Worm (Caenorhabditis elegans) whole organism, young adult: Measurements from ENCODE around the gene vab-1.

Source experiments
- B0019.2 ChIP-seq: fragments of 200-800 bp; sonication (Bioruptor generic); conservative IDR thresholded peaks from 2 replicates; pipeline ENCODE4 v1.3.6; 2022; ENCODE audit warnings: missing genetic modification reagents, missing genetic modification characterization, missing compliant biosample characterization
- B0035.1 ChIP-seq: sonication (generic microtip); optimal IDR thresholded peaks from 2 replicates; lab custom pipeline; 2016; ENCODE audit warnings: missing genetic modification characterization, mild to moderate bottlenecking, missing compliant biosample characterization, missing genotype, missing genetic modification reagents
- B0336.3 ChIP-seq: fragments of 200-800 bp; sonication (Bioruptor generic); IDR thresholded peaks from 2 replicates; pipeline ENCODE4 v1.3.6; 2022; ENCODE audit warnings: missing genetic modification characterization, missing compliant biosample characterization
- C06A6.2 ChIP-seq: fragments of 200-800 bp; sonication (Bioruptor generic); conservative IDR thresholded peaks from 2 replicates; pipeline ENCODE4 v1.3.6; 2022; ENCODE audit warnings: missing genetic modification characterization, missing compliant biosample characterization
- F10E7.11 ChIP-seq: sonication (generic microtip); optimal IDR thresholded peaks from 2 replicates; lab custom pipeline; 2017; ENCODE audit warnings: mild to moderate bottlenecking, missing genetic modification characterization, moderate library complexity, missing compliant biosample characterization
- F33H1.4 ChIP-seq: fragments of 200-800 bp; sonication (Bioruptor generic); IDR thresholded peaks from 2 replicates; pipeline ENCODE4 v1.3.6; 2022; ENCODE audit warnings: missing genetic modification reagents, missing genetic modification characterization, missing compliant biosample characterization
- F39B2.1 ChIP-seq: fragments of 200-800 bp; sonication (Bioruptor generic); IDR thresholded peaks from 2 replicates; pipeline ENCODE4 v1.3.6; 2022; ENCODE audit warnings: missing genetic modification reagents, missing genetic modification characterization, missing compliant biosample characterization
- F52B5.7 ChIP-seq: sonication (generic microtip); optimal IDR thresholded peaks from 2 replicates; lab custom pipeline; 2016; ENCODE audit warnings: mild to moderate bottlenecking, missing genetic modification characterization, missing compliant biosample characterization
- F55B11.4 ChIP-seq: sonication (generic microtip); optimal IDR thresholded peaks from 2 replicates; lab custom pipeline; 2016; ENCODE audit warnings: missing compliant biosample characterization, missing genetic modification characterization, borderline replicate concordance; ENCODE audit not compliant: insufficient read depth
- F57C9.4 ChIP-seq: sonication (generic microtip); optimal IDR thresholded peaks from 2 replicates; lab custom pipeline; 2017; ENCODE audit warnings: mild to moderate bottlenecking, missing genetic modification characterization, missing compliant biosample characterization
- Y56A3A.18 ChIP-seq: fragments of 200-800 bp; sonication (Bioruptor generic); IDR thresholded peaks from 2 replicates; pipeline ENCODE4 v1.3.6; 2022; ENCODE audit warnings: missing genetic modification reagents, missing genetic modification characterization, missing compliant biosample characterization
- ama-1 ChIP-seq, 3 experiments: fragments of 150-350 bp in 1 of 3; sonication (generic microtip) in 2 of 3; optimal IDR thresholded peaks; 2 replicates each; lab custom pipeline; 2014 to 2018; ENCODE audit warnings: missing biosample characterization in 2 of 3, missing genetic modification characterization in 2 of 3, missing genetic modification reagents in 2 of 3
- atf-7 ChIP-seq: sonication (generic microtip); optimal IDR thresholded peaks from 2 replicates; lab custom pipeline; 2017; ENCODE audit warnings: mild to moderate bottlenecking, missing genetic modification characterization, missing compliant biosample characterization
- attf-5 ChIP-seq: fragments of 200-800 bp; sonication (Bioruptor generic); optimal IDR thresholded peaks from 2 replicates; lab custom pipeline; 2018; ENCODE audit warnings: mild to moderate bottlenecking, missing genetic modification characterization, missing compliant biosample characterization
- cebp-1 ChIP-seq, 2 experiments: fragments of 200-800 bp in 1 of 2; sonication (Bioruptor generic) in 1 of 2; sonication (generic microtip) in 1 of 2; IDR thresholded peaks in 1 of 2; optimal IDR thresholded peaks in 1 of 2; 2 replicates each; pipeline versions ENCODE4 v1.3.6 to Lab custom; 2017 to 2022; ENCODE audit warnings: missing compliant biosample characterization in 2 of 2, missing genetic modification characterization in 2 of 2, mild to moderate bottlenecking in 1 of 2, missing genetic modification reagents in 1 of 2, moderate library complexity in 1 of 2
- cebp-2 ChIP-seq: fragments of 200-800 bp; sonication (Bioruptor generic); IDR thresholded peaks from 2 replicates; pipeline ENCODE4 v1.3.6; 2022; ENCODE audit warnings: missing genetic modification characterization, missing compliant biosample characterization
- chd-7 ChIP-seq: sonication (generic microtip); optimal IDR thresholded peaks from 2 replicates; lab custom pipeline; 2016; ENCODE audit warnings: mild to moderate bottlenecking, missing genetic modification characterization, moderate library complexity, missing compliant biosample characterization
- die-1 ChIP-seq: sonication (generic microtip); optimal IDR thresholded peaks from 2 replicates; lab custom pipeline; 2016; ENCODE audit warnings: missing genotype, mild to moderate bottlenecking, missing genetic modification characterization, missing compliant biosample characterization
- dpl-1 ChIP-seq: fragments of 150-350 bp; optimal IDR thresholded peaks from 2 replicates; lab custom pipeline; 2014; ENCODE audit warnings: missing biosample characterization, missing genetic modification reagents, missing genetic modification characterization
- ekl-4 ChIP-seq: fragments of 200-800 bp; sonication (Bioruptor generic); IDR thresholded peaks from 2 replicates; pipeline ENCODE4 v1.3.6; 2022; ENCODE audit warnings: missing genetic modification reagents, missing genetic modification characterization, missing compliant biosample characterization
- ets-4 ChIP-seq: fragments of 200-800 bp; sonication (Bioruptor generic); optimal IDR thresholded peaks from 2 replicates; lab custom pipeline; 2018; ENCODE audit warnings: mild to moderate bottlenecking, missing genetic modification characterization, missing compliant biosample characterization
- hmg-20 ChIP-seq: fragments of 200-800 bp; sonication (Bioruptor generic); IDR thresholded peaks from 2 replicates; pipeline ENCODE4 v1.3.6; 2022; ENCODE audit warnings: missing genetic modification reagents, missing genetic modification characterization, missing compliant biosample characterization
- hrde-1 ChIP-seq: sonication (generic microtip); optimal IDR thresholded peaks from 2 replicates; lab custom pipeline; 2016; ENCODE audit warnings: missing genetic modification characterization, mild to moderate bottlenecking, missing compliant biosample characterization, moderate library complexity, missing genotype, missing genetic modification reagents, borderline replicate concordance
- hsf-1 ChIP-seq: fragments of 200-800 bp; sonication (Bioruptor generic); IDR thresholded peaks from 2 replicates; pipeline ENCODE4 v1.3.6; 2022; ENCODE audit warnings: missing genetic modification reagents, missing genetic modification characterization, missing compliant biosample characterization
- lir-1 ChIP-seq: fragments of 200-800 bp; sonication (Bioruptor generic); conservative IDR thresholded peaks from 2 replicates; pipeline ENCODE4 v1.3.6; 2022; ENCODE audit warnings: missing genetic modification reagents, missing genetic modification characterization, missing compliant biosample characterization
- mes-4 ChIP-seq: sonication (generic microtip); optimal IDR thresholded peaks from 2 replicates; lab custom pipeline; 2016; ENCODE audit warnings: missing genotype, missing genetic modification characterization, missing compliant biosample characterization
- nfya-2 ChIP-seq: fragments of 200-800 bp; sonication (Bioruptor generic); IDR thresholded peaks from 2 replicates; pipeline ENCODE4 v1.3.6; 2022; ENCODE audit warnings: missing genetic modification reagents, missing genetic modification characterization, missing compliant biosample characterization
- nhr-120 ChIP-seq: fragments of 200-800 bp; sonication (Bioruptor generic); IDR thresholded peaks from 2 replicates; pipeline ENCODE4 v1.3.6; 2022; ENCODE audit warnings: missing genetic modification characterization, missing compliant biosample characterization
- nhr-80 ChIP-seq: sonication (generic microtip); optimal IDR thresholded peaks from 2 replicates; lab custom pipeline; 2016; ENCODE audit warnings: missing genetic modification characterization, missing compliant biosample characterization
- sdz-38 ChIP-seq: sonication (generic microtip); optimal IDR thresholded peaks from 2 replicates; lab custom pipeline; 2016; ENCODE audit warnings: missing genotype, missing genetic modification characterization, missing compliant biosample characterization
- sea-2 ChIP-seq: fragments of 200-800 bp; sonication (Bioruptor generic); IDR thresholded peaks from 2 replicates; pipeline ENCODE4 v1.3.6; 2022; ENCODE audit warnings: missing genetic modification characterization, missing compliant biosample characterization
- snpc-3.4 ChIP-seq: sonication (generic microtip); optimal IDR thresholded peaks from 2 replicates; lab custom pipeline; 2017; ENCODE audit warnings: missing genetic modification characterization, mild to moderate bottlenecking, missing compliant biosample characterization, antibody characterized with exemption, moderate library complexity, missing genotype, missing genetic modification reagents
- unc-62 ChIP-seq: fragments of 150-350 bp; optimal IDR thresholded peaks from 2 replicates; lab custom pipeline; 2014; ENCODE audit warnings: missing biosample characterization, missing genetic modification reagents, missing genetic modification characterization
- ztf-28 ChIP-seq: fragments of 200-800 bp; sonication (Bioruptor generic); IDR thresholded peaks from 2 replicates; pipeline ENCODE4 v1.3.6; 2022; ENCODE audit warnings: missing genetic modification reagents, missing genetic modification characterization, missing compliant biosample characterization
- ztf-3 ChIP-seq: fragments of 200-800 bp; sonication (Bioruptor generic); optimal IDR thresholded peaks from 2 replicates; lab custom pipeline; 2018; ENCODE audit warnings: mild to moderate bottlenecking, missing genetic modification characterization, missing compliant biosample characterization
- ztf-6 ChIP-seq: fragments of 200-800 bp; sonication (Bioruptor generic); IDR thresholded peaks from 2 replicates; pipeline ENCODE4 v1.3.6; 2022; ENCODE audit warnings: missing genetic modification reagents, missing genetic modification characterization, missing compliant biosample characterization

The vab-1 gene

DNA sequence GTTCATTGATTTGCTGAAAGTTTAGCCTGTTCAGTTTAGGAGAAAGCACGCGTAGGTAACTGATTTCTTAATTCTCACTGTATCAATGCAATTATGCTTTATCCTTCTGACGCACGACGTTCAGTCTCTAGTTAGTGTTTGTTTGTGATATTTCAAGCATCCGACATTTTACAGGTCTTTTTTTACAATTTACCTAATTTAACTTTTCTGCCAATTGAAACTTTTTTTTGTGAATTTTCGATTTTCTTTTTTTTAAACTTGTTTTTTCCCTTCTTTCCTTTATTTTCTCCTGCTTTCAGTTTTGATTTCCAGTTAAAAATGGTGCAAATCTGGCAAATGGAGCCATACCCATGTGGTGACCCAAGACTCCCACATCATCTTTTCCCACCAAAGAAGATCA lies 21.0 kb upstream of the vab-1 start, which contains the start of gene K07E1.1:
K07E1.1 (plus strand) TSS at position 301 of the 400 bp plus-strand sequence.
- no peak for TF ChIP-seq chd-7 (tag; lab: Kevin White, UChicago)
- TF ChIP-seq B0019.2 (GFP tag; lab: Robert Waterston, UW), result no peak
- TF ChIP-seq ztf-6 (GFP tag; lab: Robert Waterston, UW), result no peak
- TF ChIP-seq nhr-80 (tag; lab: Kevin White, UChicago), result no peak
- TF ChIP-seq F39B2.1 (GFP tag; lab: Robert Waterston, UW), result no peak
- no peak for TF ChIP-seq mes-4 (tag; lab: Kevin White, UChicago)
- no peak for TF ChIP-seq F57C9.4 (tag; lab: Kevin White, UChicago)
- no peak for TF ChIP-seq F52B5.7
- no peak for TF ChIP-seq cebp-1 (GFP tag; IDR thresholded peaks at IDR 0.05; lab: Robert Waterston, UW)
- TF ChIP-seq cebp-1 (tag; optimal IDR thresholded peaks at IDR 0.05; lab: Kevin White, UChicago), result no peak
- TF ChIP-seq snpc-3.4 (tag; lab: Kevin White, UChicago), result no peak
- no peak for TF ChIP-seq sdz-38
- TF ChIP-seq ama-1 (optimal IDR thresholded peaks at IDR 0.05; lab: Kevin White, UChicago), result no peak
- no peak for TF ChIP-seq ama-1 (GFP tag; optimal IDR thresholded peaks at IDR 0.05; lab: Kevin White, UChicago)
- TF ChIP-seq nfya-2, result no peak
- TF ChIP-seq lir-1, result no peak
- TF ChIP-seq B0035.1 (tag; lab: Kevin White, UChicago), result no peak
- no peak for TF ChIP-seq ztf-28 (GFP tag; lab: Robert Waterston, UW)

- TF ChIP-seq nhr-80 (tag; lab: Kevin White, UChicago) (peak; percentile 30), dpl-1 (GFP tag; lab: Kevin White, UChicago) (no peak)
Measured at ce11 chrII:4552088-4552487, 19.7 kb upstream of the vab-1 start.

DNA sequence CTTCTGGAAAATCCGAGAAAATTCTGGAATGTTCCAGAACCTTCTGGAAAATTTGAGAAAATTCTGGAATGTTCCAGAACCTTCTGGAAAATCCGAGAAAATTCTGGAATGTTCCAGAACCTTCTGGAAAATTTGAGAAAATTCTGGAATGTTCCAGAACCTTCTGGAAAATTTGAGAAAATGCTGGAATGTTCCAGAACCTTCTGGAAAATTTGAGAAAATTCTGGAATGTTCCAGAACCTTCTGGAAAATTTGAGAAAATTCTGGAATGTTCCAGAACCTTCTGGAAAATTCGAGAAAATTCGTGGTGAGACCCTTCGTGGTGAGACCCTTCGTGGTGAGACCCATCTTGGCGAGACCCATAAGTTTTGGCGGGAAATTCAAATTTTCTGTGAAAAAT lies 17.2 kb upstream of the vab-1 start:
- TF ChIP-seq F33H1.4, result peak; percentile 61
- TF ChIP-seq hsf-1 (GFP tag; lab: Robert Waterston, UW), result peak; percentile 93
- TF ChIP-seq, all 124 proteins: peak for 2; not testable (repeated sequence) for 122

ce11 chrII:4557487-4557886 lies 14.3 kb upstream of the vab-1 start, which contains the start of gene M03A1.3:
Gene M03A1.3, plus strand, starts transcription at chrII:4557787.
- TF ChIP-seq unc-62 (GFP tag; lab: Kevin White, UChicago) (no peak), ztf-3 (GFP tag; lab: Kevin White, UChicago) (no peak), Y56A3A.18 (GFP tag; lab: Robert Waterston, UW) (no peak), hrde-1 (no peak), sea-2 (no peak), nhr-120 (GFP tag; lab: Robert Waterston, UW) (no peak), die-1 (no peak), atf-7 (tag; lab: Kevin White, UChicago) (no peak), F10E7.11 (no peak), ekl-4 (no peak), B0336.3 (GFP tag; lab: Robert Waterston, UW) (no peak), ets-4 (GFP tag; lab: Kevin White, UChicago) (no peak), cebp-2 (GFP tag; lab: Robert Waterston, UW) (no peak), chd-7 (tag; lab: Kevin White, UChicago) (no peak), ama-1 (optimal IDR thresholded peaks at IDR 0.05; lab: Kevin White, UChicago) (no peak), ama-1 (GFP tag; optimal IDR thresholded peaks at IDR 0.05; lab: Kevin White, UChicago) (no peak), hsf-1 (GFP tag; lab: Robert Waterston, UW) (no peak)

DNA sequence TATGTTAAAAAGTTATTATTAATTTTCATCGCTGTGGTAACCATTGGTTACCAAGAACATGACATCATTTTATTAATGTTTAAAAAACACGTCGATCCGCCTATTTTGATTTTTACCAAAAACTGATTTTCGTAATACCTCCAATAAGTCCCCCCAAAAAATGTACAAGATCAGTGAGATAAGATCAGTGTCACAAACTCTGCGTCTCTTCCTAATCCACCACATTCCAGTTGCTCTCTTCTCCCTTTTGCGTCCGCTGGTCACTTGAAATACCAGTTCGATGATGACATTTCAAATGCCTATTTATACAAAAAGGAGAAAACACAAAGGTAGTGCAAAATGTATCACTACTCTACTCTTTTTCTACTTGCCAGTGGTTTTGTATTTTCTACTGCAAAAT lies 11.7 kb upstream of the vab-1 start, which contains the start of gene M03A1.8:
M03A1.8 (plus strand) TSS at position 269 of the 400 bp plus-strand sequence.
- no peak for TF ChIP-seq F55B11.4 (tag; lab: Kevin White, UChicago)
- TF ChIP-seq dpl-1 (GFP tag; lab: Kevin White, UChicago), result no peak
- no peak for TF ChIP-seq hmg-20
- no peak for TF ChIP-seq C06A6.2
- no peak for TF ChIP-seq F52B5.7
- TF ChIP-seq nfya-2, result no peak
- TF ChIP-seq attf-5 (GFP tag; lab: Kevin White, UChicago), result no peak
- no peak for TF ChIP-seq snpc-3.4 (tag; lab: Kevin White, UChicago)
- TF ChIP-seq, all 124 proteins: peak for 0
